Fruit fly (Drosophila melanogaster): Measurements from ENCODE around the gene ush.
A peak's percentile ranks its signal among the peaks of the same experiment; 100 is the strongest.

ush gene

DNA sequence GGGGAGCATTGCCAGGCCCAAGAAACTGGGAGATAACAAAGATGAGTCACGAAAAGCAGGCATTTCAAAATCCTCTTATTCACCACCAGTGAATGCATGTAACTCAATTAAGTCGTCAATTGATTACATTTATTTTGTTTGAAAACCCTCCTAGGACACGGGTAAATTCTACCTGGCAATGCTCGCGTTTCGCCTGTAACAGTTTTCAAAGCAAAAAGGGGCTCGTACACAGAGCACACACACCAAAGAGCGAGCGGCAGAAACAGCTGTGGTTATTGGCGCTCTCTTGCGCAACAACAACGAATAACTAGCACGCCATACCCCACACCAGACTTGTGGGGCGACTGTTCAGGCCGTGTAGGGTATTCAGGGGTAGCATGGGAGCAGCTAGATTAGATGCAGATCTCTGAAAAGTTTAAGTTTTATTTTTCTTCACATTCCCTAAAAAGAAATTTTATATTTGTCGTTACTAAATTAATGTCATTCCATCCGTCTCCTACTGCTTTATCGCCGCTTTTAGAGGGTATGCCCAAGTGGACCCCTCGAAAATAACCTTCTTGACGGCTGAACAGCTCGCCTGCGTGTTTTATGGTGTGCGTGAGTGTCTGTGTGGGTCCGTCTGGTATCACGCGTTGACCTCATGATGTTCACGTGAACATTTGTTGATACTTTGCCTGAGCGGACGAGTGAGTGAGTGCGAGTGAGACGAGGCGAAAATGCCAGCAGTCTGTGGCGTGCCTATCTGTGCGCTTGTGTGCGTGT lies 4.8 kb downstream of the ush start (continued):
- TF ChIP-seq ro (GFP tag; IDR thresholded peaks at IDR 0.05) (no peak), pb (GFP tag; optimal IDR thresholded peaks at IDR 0.05) (peak; percentile 100), CG14441 (GFP tag; IDR thresholded peaks at IDR 0.05) (no peak), ac (GFP tag; optimal IDR thresholded peaks at IDR 0.05) (peak; percentile 100), CG2712 (tag; optimal IDR thresholded peaks at IDR 0.05) (peak; percentile 100), CG10654 (GFP tag; optimal IDR thresholded peaks at IDR 0.05) (peak; percentile 100), CG1647 (GFP tag; optimal IDR thresholded peaks at IDR 0.05) (peak; percentile 100), aop (GFP tag; IDR thresholded peaks at IDR 0.05) (no peak), PHDP (tag; optimal IDR thresholded peaks at IDR 0.05) (peak; percentile 100), zfh1 (GFP tag; IDR thresholded peaks at IDR 0.05) (no peak), CG7271 (tag; optimal IDR thresholded peaks at IDR 0.05) (peak; percentile 97), sug (tag; optimal IDR thresholded peaks at IDR 0.05) (peak; percentile 100), CG13775 (GFP tag; optimal IDR thresholded peaks at IDR 0.05) (peak; percentile 100), Nf-YB (GFP tag; optimal IDR thresholded peaks at IDR 0.05) (peak; percentile 94), ewg (GFP tag; optimal IDR thresholded peaks at IDR 0.05) (peak; percentile 100), psq (GFP tag; optimal IDR thresholded peaks at IDR 0.05) (peak; percentile 100), amos (GFP tag; IDR thresholded peaks at IDR 0.05; ENCODE audit: partially characterized antibody) (no peak), emc (GFP tag; optimal IDR thresholded peaks at IDR 0.05) (peak; percentile 100), CG4424 (GFP tag; optimal IDR thresholded peaks at IDR 0.05) (peak; percentile 100), Nf-YA (GFP tag; IDR thresholded peaks at IDR 0.05) (no peak), CG3726 (GFP tag; IDR thresholded peaks at IDR 0.05) (no peak), CG15601 (tag; optimal IDR thresholded peaks at IDR 0.05) (peak; percentile 99), jigr1 (GFP tag; IDR thresholded peaks at IDR 0.05) (no peak), Hsf (GFP tag; optimal IDR thresholded peaks at IDR 0.05) (peak; percentile 100), Tbp (GFP tag; optimal IDR thresholded peaks at IDR 0.05) (no peak), CG31388 (GFP tag; optimal IDR thresholded peaks at IDR 0.05) (peak; percentile 100), Hr3 (GFP tag; optimal IDR thresholded peaks at IDR 0.05) (peak; percentile 100), Max (GFP tag; optimal IDR thresholded peaks at IDR 0.05) (peak; percentile 100), HLH4C (GFP tag; IDR thresholded peaks at IDR 0.05; ENCODE audit: partially characterized antibody) (no peak), CG12236 (GFP tag; optimal IDR thresholded peaks at IDR 0.05) (peak; percentile 100), schlank (tag; optimal IDR thresholded peaks at IDR 0.05) (peak; percentile 100), trem (tag; optimal IDR thresholded peaks at IDR 0.05) (peak; percentile 98), CG18476 (GFP tag; optimal IDR thresholded peaks at IDR 0.05) (peak; percentile 100), crp (GFP tag; optimal IDR thresholded peaks at IDR 0.05) (peak; percentile 74 to 87), eve (GFP tag; optimal IDR thresholded peaks at IDR 0.05) (peak; percentile 97 to 100), slou (GFP tag; optimal IDR thresholded peaks at IDR 0.05) (peak; percentile 100), CG18262 (tag; optimal IDR thresholded peaks at IDR 0.05) (peak; percentile 100), CG3838 (GFP tag; optimal IDR thresholded peaks at IDR 0.05) (peak; percentile 100), CG15479 (GFP tag; optimal IDR thresholded peaks at IDR 0.05) (peak; percentile 89), CG14050 (GFP tag; IDR thresholded peaks at IDR 0.05) (no peak), tup (GFP tag; optimal IDR thresholded peaks at IDR 0.05) (peak; percentile 100), Meics (GFP tag; optimal IDR thresholded peaks at IDR 0.05) (peak; percentile 100), CG3065 (GFP tag; optimal IDR thresholded peaks at IDR 0.05) (peak; percentile 100), nom (GFP tag; optimal IDR thresholded peaks at IDR 0.05) (peak; percentile 100), CG7745 (tag; optimal IDR thresholded peaks at IDR 0.05) (peak; percentile 97), CG17612 (GFP tag; IDR thresholded peaks at IDR 0.05) (no peak), CG10267 (tag; optimal IDR thresholded peaks at IDR 0.05) (peak; percentile 100), kay (GFP tag; optimal IDR thresholded peaks at IDR 0.05) (peak; percentile 100), unc-4 (GFP tag; IDR thresholded peaks at IDR 0.05; ENCODE audit: partially characterized antibody) (no peak)

All from whole organism, embryonic.